Fruit fly (Drosophila melanogaster): ENCODE results near the gene cal1.

Gene cal1

DNA sequence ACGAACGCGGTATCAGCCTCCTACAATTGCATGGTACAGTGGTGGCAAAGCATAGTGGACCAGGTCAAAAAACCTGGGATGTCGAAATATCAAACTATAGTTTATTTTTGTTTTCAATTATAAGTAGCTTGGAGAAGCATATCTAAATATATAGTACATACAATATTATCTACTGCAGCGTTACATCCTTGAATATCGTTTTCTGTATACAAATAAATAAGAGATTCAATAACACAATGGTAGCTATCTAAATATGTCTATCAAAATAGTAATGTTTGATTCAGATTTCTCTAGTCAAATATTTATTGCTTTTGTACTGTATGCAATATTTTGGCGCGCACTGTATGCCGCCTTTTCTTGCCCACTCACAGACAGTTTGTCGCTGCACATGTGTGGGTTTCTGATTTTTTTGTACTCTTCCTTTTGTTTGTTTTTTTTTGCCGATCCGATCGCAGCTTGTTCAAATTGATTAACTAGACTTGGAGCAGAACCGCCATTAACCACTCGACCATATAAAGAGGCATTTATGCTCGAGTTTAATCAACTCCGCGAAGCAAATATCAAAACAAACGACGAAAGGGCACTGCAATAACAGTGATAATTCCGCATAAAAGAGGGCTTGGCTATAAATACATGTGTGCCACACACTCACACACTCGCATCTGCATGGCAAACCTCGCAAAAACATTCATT lies 7.3 kb upstream of the cal1 start (continued):
- TF ChIP-seq sens (GFP tag) (peak; percentile 99), CG13287 (GFP tag; IDR thresholded peaks at IDR 0.05; ENCODE audit: partially characterized antibody) (no peak), CG18599 (GFP tag; optimal IDR thresholded peaks at IDR 0.05) (peak; percentile 95), CG10366 (GFP tag; IDR thresholded peaks at IDR 0.05) (peak; percentile 91), br (optimal IDR thresholded peaks at IDR 0.05) (no peak), vfl (GFP tag; optimal IDR thresholded peaks at IDR 0.05) (peak; percentile 90), E2f2 (GFP tag; IDR thresholded peaks at IDR 0.05) (peak; percentile 78), grau (tag; optimal IDR thresholded peaks at IDR 0.05) (peak; percentile 95), CG3163 (GFP tag; optimal IDR thresholded peaks at IDR 0.05) (peak; percentile 61), Dek (tag; optimal IDR thresholded peaks at IDR 0.05) (peak; percentile 92), gsb-n (tag; optimal IDR thresholded peaks at IDR 0.05) (peak; percentile 95), CG14860 (GFP tag; IDR thresholded peaks at IDR 0.05; ENCODE audit: partially characterized antibody) (no peak), kay (GFP tag; optimal IDR thresholded peaks at IDR 0.05) (peak; percentile 91), CG7928 (GFP tag; optimal IDR thresholded peaks at IDR 0.05) (peak; percentile 70), sug (tag; optimal IDR thresholded peaks at IDR 0.05) (peak; percentile 86), sens-2 (GFP tag; IDR thresholded peaks at IDR 0.05) (peak; percentile 66; the same call in 1 of the 2 replicates), Adf1 (GFP tag; IDR thresholded peaks at IDR 0.05) (peak; percentile 60), sob (GFP tag; IDR thresholded peaks at IDR 0.05) (peak; percentile 91), usp (GFP tag; optimal IDR thresholded peaks at IDR 0.05) (no peak), hbn (GFP tag; IDR thresholded peaks at IDR 0.05; ENCODE audit: partially characterized antibody) (no peak), CG8765 (GFP tag; IDR thresholded peaks at IDR 0.05) (peak; percentile 73), gcm2 (GFP tag; optimal IDR thresholded peaks at IDR 0.05) (peak; percentile 84), dati (GFP tag; IDR thresholded peaks at IDR 0.05) (peak; percentile 73), CG11085 (GFP tag; IDR thresholded peaks at IDR 0.05) (peak; percentile 69), NC2β (GFP tag; optimal IDR thresholded peaks at IDR 0.05) (peak; percentile 85), CG18262 (tag; optimal IDR thresholded peaks at IDR 0.05) (peak; percentile 98), twi (tag; optimal IDR thresholded peaks at IDR 0.05) (peak; percentile 84), Dll (GFP tag; IDR thresholded peaks at IDR 0.05; ENCODE audit: partially characterized antibody) (no peak), CG16779 (GFP tag; IDR thresholded peaks at IDR 0.05) (peak; percentile 79), grn (GFP tag; optimal IDR thresholded peaks at IDR 0.05) (peak; percentile 80), dpn (GFP tag; optimal IDR thresholded peaks at IDR 0.05) (peak; percentile 90 to 94), fu2 (GFP tag; optimal IDR thresholded peaks at IDR 0.05) (peak; percentile 78), Myb (GFP tag; optimal IDR thresholded peaks at IDR 0.05) (peak; percentile 25), Sox100B (GFP tag; optimal IDR thresholded peaks at IDR 0.05) (peak; percentile 98), CG3838 (GFP tag; optimal IDR thresholded peaks at IDR 0.05) (peak; percentile 90), Hr78 (GFP tag; optimal IDR thresholded peaks at IDR 0.05) (peak in 1 of 2 experiments; percentile 91), CG7963 (GFP tag; IDR thresholded peaks at IDR 0.05; ENCODE audit: partially characterized antibody) (no peak), ftz-f1 (GFP tag; optimal IDR thresholded peaks at IDR 0.05) (peak; percentile 33), CG13624 (GFP tag; optimal IDR thresholded peaks at IDR 0.05) (peak; percentile 92), seq (GFP tag; IDR thresholded peaks at IDR 0.05) (peak; percentile 96), CG12236 (GFP tag; optimal IDR thresholded peaks at IDR 0.05) (peak; percentile 80), CG11723 (GFP tag; optimal IDR thresholded peaks at IDR 0.05) (peak; percentile 92), tx (GFP tag; optimal IDR thresholded peaks at IDR 0.05) (peak; percentile 77), pho (GFP tag; optimal IDR thresholded peaks at IDR 0.05) (peak; percentile 89), Lim3 (GFP tag; IDR thresholded peaks at IDR 0.05) (peak; percentile 80), zfh2 (GFP tag; optimal IDR thresholded peaks at IDR 0.05) (peak; percentile 86), croc (GFP tag; conservative IDR thresholded peaks at IDR 0.05) (peak; percentile 88), ato (GFP tag; IDR thresholded peaks at IDR 0.05; ENCODE audit: partially characterized antibody) (no peak), tio (GFP tag; optimal IDR thresholded peaks at IDR 0.05) (peak; percentile 97), BEAF-32 (GFP tag; optimal IDR thresholded peaks at IDR 0.05) (no peak)

Measured in whole organism, embryonic.